Worm (Caenorhabditis elegans) whole organism, young adult: ENCODE data around the gene mrp-5.

Experiments used
- B0035.1 ChIP-seq: sonication (generic microtip); optimal IDR thresholded peaks from 2 replicates; lab custom pipeline; 2016; ENCODE audit warnings: missing genetic modification characterization, mild to moderate bottlenecking, missing compliant biosample characterization, missing genotype, missing genetic modification reagents
- T07F8.4 ChIP-seq: sonication (generic microtip); optimal IDR thresholded peaks from 2 replicates; lab custom pipeline; 2016; ENCODE audit warnings: mild to moderate bottlenecking, missing genetic modification characterization, moderate library complexity, missing compliant biosample characterization
- ceh-100 ChIP-seq: fragments of 200-800 bp; sonication (Bioruptor generic); IDR thresholded peaks from 2 replicates; pipeline ENCODE4 v1.3.6; 2022; ENCODE audit warnings: missing genetic modification reagents, missing genetic modification characterization, missing compliant biosample characterization
- ceh-79 ChIP-seq: sonication (generic microtip); optimal IDR thresholded peaks from 2 replicates; lab custom pipeline; 2017; ENCODE audit warnings: mild to moderate bottlenecking, missing genetic modification characterization, missing compliant biosample characterization
- egl-44 ChIP-seq: fragments of 200-800 bp; sonication (Bioruptor generic); IDR thresholded peaks from 2 replicates; pipeline ENCODE4 v1.3.6; 2022; ENCODE audit warnings: missing genetic modification reagents, missing genetic modification characterization, missing compliant biosample characterization
- lin-40 ChIP-seq: sonication (generic microtip); optimal IDR thresholded peaks from 2 replicates; lab custom pipeline; 2016; ENCODE audit warnings: missing genetic modification characterization, mild to moderate bottlenecking, missing compliant biosample characterization, missing genotype, missing genetic modification reagents
- lsl-1 ChIP-seq: fragments of 200-800 bp; sonication (Bioruptor generic); optimal IDR thresholded peaks from 2 replicates; lab custom pipeline; 2018; ENCODE audit warnings: mild to moderate bottlenecking, missing genetic modification characterization, moderate library complexity, missing compliant biosample characterization
- lsy-27 ChIP-seq: sonication (generic microtip); optimal IDR thresholded peaks from 2 replicates; lab custom pipeline; 2017; ENCODE audit warnings: missing genetic modification characterization, mild to moderate bottlenecking, missing compliant biosample characterization, antibody characterized with exemption, missing genotype, borderline replicate concordance; ENCODE audit not compliant: insufficient read depth
- pbrm-1 ChIP-seq: fragments of 200-800 bp; sonication (Bioruptor generic); IDR thresholded peaks from 2 replicates; pipeline ENCODE4 v1.3.6; 2022; ENCODE audit warnings: missing genetic modification reagents, missing genetic modification characterization, missing compliant biosample characterization
- rcor-1 ChIP-seq: fragments of 200-800 bp; sonication (Bioruptor generic); IDR thresholded peaks from 2 replicates; pipeline ENCODE4 v1.3.6; 2022; ENCODE audit warnings: missing genetic modification reagents, missing genetic modification characterization, missing compliant biosample characterization
- snpc-1.3 ChIP-seq: sonication (generic microtip); optimal IDR thresholded peaks from 2 replicates; lab custom pipeline; 2017; ENCODE audit warnings: missing genetic modification characterization, mild to moderate bottlenecking, missing compliant biosample characterization, antibody characterized with exemption, moderate library complexity, missing genotype, missing genetic modification reagents; ENCODE audit not compliant: insufficient read depth

Gene mrp-5

ce11 chrX:14894380-14894779 lies 51.7 kb downstream of the mrp-5 start:
- TF ChIP-seq lsy-27 (tag; lab: Kevin White, UChicago) (no peak), T07F8.4 (tag; lab: Kevin White, UChicago) (no peak), ceh-100 (GFP tag; lab: Robert Waterston, UW) (no peak), snpc-1.3 (tag; lab: Kevin White, UChicago) (no peak), pbrm-1 (GFP tag; lab: Robert Waterston, UW) (no peak), lsl-1 (GFP tag; lab: Kevin White, UChicago) (no peak), rcor-1 (GFP tag; lab: Robert Waterston, UW) (no peak), B0035.1 (tag; lab: Kevin White, UChicago) (no peak), lin-40 (no peak), egl-44 (no peak), ceh-79 (no peak)
- TF ChIP-seq, all 124 proteins: peak for 0
